Worm (Caenorhabditis elegans) whole organism, L1 larva: ENCODE data around the gene tag-89.

Experiments used
- C34B4.2 ChIP-seq: sonication (generic microtip); optimal IDR thresholded peaks from 2 replicates; lab custom pipeline; 2017; ENCODE audit warnings: mild to moderate bottlenecking, missing genetic modification characterization, missing compliant biosample characterization
- lin-15B ChIP-seq: fragments of 150-350 bp; sonication (generic microtip); optimal IDR thresholded peaks from 3 replicates; lab custom pipeline; 2014; ENCODE audit warnings: missing biosample characterization, missing genetic modification characterization
- ztf-11 ChIP-seq, 2 experiments: sonication (generic microtip); optimal IDR thresholded peaks; 2 replicates each; lab custom pipeline; 2016 to 2017; ENCODE audit warnings: missing genetic modification characterization in 2 of 2, missing biosample characterization in 1 of 2, missing compliant biosample characterization in 1 of 2

DNA sequence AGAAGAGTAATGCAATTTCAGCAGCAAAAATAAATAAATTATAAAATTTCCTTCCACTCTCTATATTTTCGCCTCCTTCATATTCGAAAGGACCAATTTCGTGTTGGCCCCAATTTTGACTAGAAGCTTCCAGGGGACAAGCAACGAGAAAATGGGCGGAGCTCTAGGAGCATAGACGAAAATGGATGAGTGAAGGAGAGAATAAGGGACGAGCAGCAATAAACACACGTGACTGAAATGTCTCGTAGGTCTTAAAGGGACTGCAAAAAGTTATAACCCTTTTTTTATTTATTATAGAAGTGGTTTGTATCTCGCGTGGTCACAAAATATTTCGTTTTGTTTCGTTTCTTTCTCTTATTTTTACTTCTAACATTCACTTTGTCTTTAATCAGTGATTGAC lies 44.6 kb upstream of the tag-89 start:
- no peak for TF ChIP-seq C34B4.2 (tag; lab: Kevin White, UChicago)
- no peak for TF ChIP-seq lin-15B (tag; lab: Kevin White, UChicago)
- no peak for TF ChIP-seq ztf-11 (tag; optimal IDR thresholded peaks at IDR 0.05; lab: Kevin White, UChicago)
